Worm (Caenorhabditis elegans) whole organism, L1 larva: ENCODE measurements around the gene C27H6.8.

Experiments used
- ceh-82 ChIP-seq, 3 experiments: fragments of 150-350 bp in 1 of 3; sonication (generic microtip) in 2 of 3; optimal IDR thresholded peaks; 2 replicates each; lab custom pipeline; 2014 to 2017; ENCODE audit warnings: missing biosample characterization in 3 of 3, missing genetic modification characterization in 3 of 3
- efl-1 ChIP-seq, 4 experiments: fragments of 150-350 bp; optimal IDR thresholded peaks in 3 of 4; peaks in 1 of 4; 1 replicate in 1 of 4; 2 replicates in 3 of 4; lab custom pipeline; 2014; ENCODE audit warnings: missing biosample characterization in 2 of 4, missing genetic modification characterization in 2 of 4, missing genetic modification reagents in 2 of 4
- egl-27 ChIP-seq, 2 experiments: fragments of 150-350 bp in 1 of 2; sonication (generic microtip); optimal IDR thresholded peaks; 3 replicates each; lab custom pipeline; 2017 to 2018; ENCODE audit warnings: missing biosample characterization in 2 of 2, missing genetic modification characterization in 2 of 2, missing genetic modification reagents in 2 of 2
- fkh-4 ChIP-seq: sonication (generic microtip); optimal IDR thresholded peaks from 2 replicates; lab custom pipeline; 2016; ENCODE audit warnings: missing compliant biosample characterization, missing genetic modification characterization, borderline replicate concordance
- lin-14 ChIP-seq: fragments of 200-800 bp; sonication (Bioruptor generic); optimal IDR thresholded peaks from 2 replicates; lab custom pipeline; 2018; ENCODE audit warnings: mild to moderate bottlenecking, missing genetic modification characterization, moderate library complexity, missing compliant biosample characterization
- mep-1 ChIP-seq: fragments of 150-350 bp; optimal IDR thresholded peaks from 2 replicates; lab custom pipeline; 2014; ENCODE audit warnings: missing biosample characterization, missing genetic modification characterization
- nhr-237 ChIP-seq: fragments of 150-350 bp; optimal IDR thresholded peaks from 2 replicates; lab custom pipeline; 2014; ENCODE audit warnings: missing biosample characterization, missing genetic modification characterization
- nhr-84 ChIP-seq: sonication (generic microtip); optimal IDR thresholded peaks from 2 replicates; lab custom pipeline; 2017; ENCODE audit warnings: missing biosample characterization, missing genetic modification characterization
- nhr-90 ChIP-seq: sonication (generic microtip); optimal IDR thresholded peaks from 2 replicates; lab custom pipeline; 2016; ENCODE audit warnings: mild to moderate bottlenecking, missing genetic modification characterization, missing compliant biosample characterization; ENCODE audit not compliant: poor library complexity
- tlp-1 ChIP-seq: fragments of 150-350 bp; optimal IDR thresholded peaks from 2 replicates; lab custom pipeline; 2014; ENCODE audit warnings: missing biosample characterization, missing genetic modification characterization
- unc-30 ChIP-seq: sonication (generic microtip); optimal IDR thresholded peaks from 2 replicates; lab custom pipeline; 2017; ENCODE audit warnings: missing biosample characterization, missing genetic modification characterization
- ztf-11 ChIP-seq, 2 experiments: sonication (generic microtip); optimal IDR thresholded peaks; 2 replicates each; lab custom pipeline; 2016 to 2017; ENCODE audit warnings: missing genetic modification characterization in 2 of 2, missing biosample characterization in 1 of 2, missing compliant biosample characterization in 1 of 2
- ztf-4 ChIP-seq: fragments of 150-350 bp; optimal IDR thresholded peaks from 2 replicates; lab custom pipeline; 2014; ENCODE audit warnings: missing biosample characterization, missing genetic modification characterization

ce11 chrV:9970119-9970518 lies 17.5 kb downstream of the C27H6.8 start:
- no peak for TF ChIP-seq egl-27 (tag; optimal IDR thresholded peaks at IDR 0.05; lab: Kevin White, UChicago)
- TF ChIP-seq ceh-82 (tag; optimal IDR thresholded peaks at IDR 0.05; lab: Kevin White, UChicago) = peak; percentile 43 to 76 (median 72)
- no peak for TF ChIP-seq ztf-4 (tag; lab: Kevin White, UChicago)
- no peak for TF ChIP-seq nhr-237 (tag; lab: Kevin White, UChicago)
- peak; percentile 72 for TF ChIP-seq mep-1 (tag; lab: Kevin White, UChicago)
- no peak for TF ChIP-seq fkh-4
- peak; percentile 47 for TF ChIP-seq nhr-90
- TF ChIP-seq unc-30 (tag; lab: Kevin White, UChicago) = no peak
- TF ChIP-seq efl-1 (optimal IDR thresholded peaks at IDR 0.05; lab: Kevin White, UChicago) = peak; percentile 36 to 59
- peak; percentile 42 to 96 for TF ChIP-seq efl-1 (GFP tag; optimal IDR thresholded peaks at IDR 0.05 in 1 of 2; lab: Kevin White, UChicago)
- TF ChIP-seq ztf-11 (tag; optimal IDR thresholded peaks at IDR 0.05; lab: Kevin White, UChicago) = no peak
- TF ChIP-seq nhr-84 (tag; lab: Kevin White, UChicago) = no peak
- TF ChIP-seq tlp-1 (tag; lab: Kevin White, UChicago) = no peak
- peak; percentile 76 for TF ChIP-seq lin-14
